Worm (Caenorhabditis elegans): ENCODE data around the gene clec-266.

- TF ChIP-seq fkh-10 (GFP tag; optimal IDR thresholded peaks at IDR 0.05) (no peak), hlh-8 (tag; optimal IDR thresholded peaks at IDR 0.05) (no peak), ama-1 (optimal IDR thresholded peaks at IDR 0.05) (no peak), pqm-1 (tag; optimal IDR thresholded peaks at IDR 0.05) (no peak), unc-42 (tag; optimal IDR thresholded peaks at IDR 0.05) (no peak), nhr-11 (tag; optimal IDR thresholded peaks at IDR 0.05) (no peak), K09A11.1 (tag; optimal IDR thresholded peaks at IDR 0.05; ENCODE audit: insufficient read depth) (no peak), ets-4 (tag; optimal IDR thresholded peaks at IDR 0.05) (no peak), rnt-1 (tag; optimal IDR thresholded peaks at IDR 0.05) (no peak), lim-6 (tag; optimal IDR thresholded peaks at IDR 0.05) (no peak), ceh-31 (tag; optimal IDR thresholded peaks at IDR 0.05) (no peak), unc-55 (GFP tag; optimal IDR thresholded peaks at IDR 0.05) (no peak), odd-2 (tag; optimal IDR thresholded peaks at IDR 0.05) (no peak)
These were observed 20.1 kb upstream of the clec-266 start for ce11 chrX:6642798-6643197.
